Fruit fly (Drosophila melanogaster) whole organism, embryonic: ENCODE data around the gene Lcp65Ae.

Experiments
- CG3065 ChIP-seq: fragments of 200-800 bp; sonication (Bioruptor generic); optimal IDR thresholded peaks from 2 replicates; lab custom pipeline; 2016; ENCODE audit warnings: missing biosample characterization, missing genetic modification characterization
- CG7928 ChIP-seq: fragments of 200-800 bp; sonication (Bioruptor generic); optimal IDR thresholded peaks from 2 replicates; lab custom pipeline; 2017; ENCODE audit warnings: missing biosample characterization, mild to moderate bottlenecking, missing genetic modification characterization
- CG9437 ChIP-seq: fragments of 200-800 bp; sonication (Bioruptor generic); optimal IDR thresholded peaks from 2 replicates; lab custom pipeline; 2018; ENCODE audit warnings: missing biosample characterization, mild to moderate bottlenecking, missing genetic modification characterization
- Fer1 ChIP-seq: fragments of 200-800 bp; sonication (Bioruptor generic); optimal IDR thresholded peaks from 2 replicates; lab custom pipeline; 2017; ENCODE audit warnings: missing biosample characterization, mild to moderate bottlenecking, missing genetic modification characterization
- Lpt ChIP-seq: fragments of >200 bp; optimal IDR thresholded peaks from 2 replicates; lab custom pipeline; 2018; ENCODE audit warnings: missing biosample characterization, missing genetic modification characterization
- gce ChIP-seq: fragments of 200-800 bp; sonication (Bioruptor generic); IDR thresholded peaks from 3 replicates; pipeline ENCODE4 v1.3.6; 2022; ENCODE audit warnings: missing biosample characterization, missing genetic modification characterization
- pita ChIP-seq: fragments of 200-800 bp; sonication (Bioruptor generic); optimal IDR thresholded peaks from 2 replicates; lab custom pipeline; 2017; ENCODE audit warnings: missing biosample characterization, mild to moderate bottlenecking, missing genetic modification characterization
- stwl ChIP-seq: fragments of 200-800 bp; sonication (Bioruptor generic); optimal IDR thresholded peaks from 3 replicates; lab custom pipeline; 2018; ENCODE audit warnings: missing biosample characterization, mild to moderate bottlenecking, missing genetic modification characterization, moderate library complexity

- TF ChIP-seq CG9437 (no peak), pita (GFP tag; lab: Kevin White, UChicago) (no peak), Fer1 (GFP tag; lab: Kevin White, UChicago) (no peak), stwl (tag; lab: Kevin White, UChicago) (no peak), CG3065 (no peak), Lpt (GFP tag; lab: Kevin White, UChicago) (no peak), gce (no peak), CG7928 (GFP tag; lab: Kevin White, UChicago) (no peak)
These were observed 2.7 kb downstream of the Lcp65Ae start, which contains the start of gene Lcp65Ag1 for dm6 chr3L:6135174-6135573.
